Worm (Caenorhabditis elegans) whole organism, L4 larva: ENCODE data around the gene natc-1.

ENCODE experiments used
- D1046.2 ChIP-seq: fragments of 200-800 bp; sonication (Bioruptor generic); IDR thresholded peaks from 2 replicates; pipeline ENCODE4 v1.3.6; 2022; ENCODE audit warnings: missing genetic modification characterization, missing compliant biosample characterization
- F10B5.3 ChIP-seq: sonication (generic microtip); optimal IDR thresholded peaks from 2 replicates; lab custom pipeline; 2016; ENCODE audit warnings: mild to moderate bottlenecking, missing genetic modification characterization, missing compliant biosample characterization
- R02D3.7 ChIP-seq: fragments of 150-350 bp; sonication (generic microtip); optimal IDR thresholded peaks from 3 replicates; lab custom pipeline; 2014; ENCODE audit warnings: missing biosample characterization, missing genetic modification characterization
- T20F7.1 ChIP-seq: fragments of 200-800 bp; sonication (Bioruptor generic); optimal IDR thresholded peaks from 2 replicates; lab custom pipeline; 2018; ENCODE audit warnings: mild to moderate bottlenecking, missing genetic modification characterization, missing compliant biosample characterization
- Y105C5A.15 ChIP-seq: fragments of 200-800 bp; sonication (Bioruptor generic); IDR thresholded peaks from 2 replicates; pipeline ENCODE4 v1.3.6; 2022; ENCODE audit warnings: missing genetic modification characterization, missing compliant biosample characterization
- Y48G9A.11 ChIP-seq: fragments of 200-800 bp; sonication (Bioruptor generic); IDR thresholded peaks from 2 replicates; pipeline ENCODE4 v1.3.6; 2022; ENCODE audit warnings: missing genetic modification reagents, missing genetic modification characterization, missing compliant biosample characterization
- ZK337.2 ChIP-seq: fragments of 200-800 bp; sonication (Bioruptor generic); IDR thresholded peaks from 2 replicates; pipeline ENCODE4 v1.3.6; 2022; ENCODE audit warnings: missing genetic modification reagents, missing genetic modification characterization, missing compliant biosample characterization
- ZK546.5 ChIP-seq, 2 experiments: sonication (generic microtip); optimal IDR thresholded peaks; 2 replicates each; lab custom pipeline; 2017; ENCODE audit warnings: missing biosample characterization in 2 of 2, missing genetic modification characterization in 2 of 2
- aly-2 ChIP-seq: sonication (generic microtip); optimal IDR thresholded peaks from 2 replicates; lab custom pipeline; 2018; ENCODE audit warnings: missing biosample characterization, missing genetic modification characterization
- ceh-28 ChIP-seq: fragments of 150-350 bp; optimal IDR thresholded peaks from 2 replicates; lab custom pipeline; 2014; ENCODE audit warnings: missing biosample characterization, missing genetic modification reagents, missing genetic modification characterization
- ceh-32 ChIP-seq: sonication (generic microtip); optimal IDR thresholded peaks from 2 replicates; lab custom pipeline; 2016; ENCODE audit warnings: mild to moderate bottlenecking, missing genetic modification characterization, missing compliant biosample characterization; ENCODE audit not compliant: poor library complexity
- ceh-82 ChIP-seq: sonication (generic microtip); optimal IDR thresholded peaks from 2 replicates; lab custom pipeline; 2017; ENCODE audit warnings: missing biosample characterization, missing genetic modification characterization
- cey-2 ChIP-seq: sonication (generic microtip); optimal IDR thresholded peaks from 3 replicates; lab custom pipeline; 2017; ENCODE audit warnings: missing genetic modification characterization, mild to moderate bottlenecking, missing compliant biosample characterization, antibody characterized with exemption, borderline replicate concordance; ENCODE audit not compliant: insufficient read depth
- ctbp-1 ChIP-seq: fragments of 200-800 bp; sonication (Bioruptor generic); IDR thresholded peaks from 2 replicates; pipeline ENCODE4 v1.3.6; 2022; ENCODE audit warnings: missing genetic modification reagents, missing genetic modification characterization, missing compliant biosample characterization
- daf-12 ChIP-seq: fragments of 150-350 bp; optimal IDR thresholded peaks from 2 replicates; lab custom pipeline; 2014; ENCODE audit warnings: missing biosample characterization, missing genetic modification reagents, missing genetic modification characterization
- daf-16 ChIP-seq, 3 experiments: sonication (generic microtip); optimal IDR thresholded peaks; 2 replicates each; lab custom pipeline; 2016 to 2017; ENCODE audit warnings: missing genetic modification characterization in 3 of 3, missing genetic modification reagents in 3 of 3, mild to moderate bottlenecking in 2 of 3, missing compliant biosample characterization in 2 of 3, missing biosample characterization in 1 of 3, moderate library complexity in 1 of 3
- dmd-6 ChIP-seq: fragments of 200-800 bp; sonication (Bioruptor generic); IDR thresholded peaks from 2 replicates; pipeline ENCODE4 v1.3.6; 2022; ENCODE audit warnings: missing genetic modification reagents, missing genetic modification characterization, missing compliant biosample characterization
- dmd-9 ChIP-seq: fragments of 200-800 bp; sonication (Bioruptor generic); IDR thresholded peaks from 2 replicates; pipeline ENCODE4 v1.3.6; 2022; ENCODE audit warnings: missing genetic modification reagents, missing genetic modification characterization, missing compliant biosample characterization
- dpl-1 ChIP-seq: fragments of 150-350 bp; optimal IDR thresholded peaks from 2 replicates; lab custom pipeline; 2014; ENCODE audit warnings: missing biosample characterization, missing genetic modification reagents, missing genetic modification characterization
- duxl-1 ChIP-seq: sonication (generic microtip); optimal IDR thresholded peaks from 2 replicates; lab custom pipeline; 2016; ENCODE audit warnings: mild to moderate bottlenecking, missing genetic modification characterization, moderate library complexity, missing compliant biosample characterization; ENCODE audit not compliant: poor library complexity
- dve-1 ChIP-seq: sonication (generic microtip); optimal IDR thresholded peaks from 2 replicates; lab custom pipeline; 2017; ENCODE audit warnings: antibody characterized with exemption, mild to moderate bottlenecking, missing genetic modification characterization, missing compliant biosample characterization; ENCODE audit not compliant: insufficient read depth
- fkh-10 ChIP-seq: fragments of 150-350 bp; optimal IDR thresholded peaks from 2 replicates; lab custom pipeline; 2014; ENCODE audit warnings: missing biosample characterization, missing genetic modification reagents, missing genetic modification characterization
- fos-1 ChIP-seq: fragments of 150-350 bp; optimal IDR thresholded peaks from 2 replicates; lab custom pipeline; 2014; ENCODE audit warnings: missing biosample characterization, missing genetic modification characterization
- hif-1 ChIP-seq, 2 experiments: sonication (generic microtip); optimal IDR thresholded peaks; 2 replicates each; lab custom pipeline; 2016 to 2017; ENCODE audit warnings: missing compliant biosample characterization in 2 of 2, missing genetic modification characterization in 2 of 2, missing genetic modification reagents in 2 of 2, missing genotype in 2 of 2, mild to moderate bottlenecking in 1 of 2
- hlh-11 ChIP-seq: fragments of 200-800 bp; sonication (Bioruptor generic); optimal IDR thresholded peaks from 2 replicates; lab custom pipeline; 2018; ENCODE audit warnings: mild to moderate bottlenecking, missing genetic modification characterization, missing compliant biosample characterization
- hlh-30 ChIP-seq: sonication (generic microtip); optimal IDR thresholded peaks from 2 replicates; lab custom pipeline; 2017; ENCODE audit warnings: antibody characterized with exemption, mild to moderate bottlenecking, missing genetic modification characterization, missing compliant biosample characterization; ENCODE audit not compliant: insufficient read depth
- lim-7 ChIP-seq: fragments of 200-800 bp; sonication (Bioruptor generic); IDR thresholded peaks from 2 replicates; pipeline ENCODE4 v1.3.6; 2022; ENCODE audit warnings: missing genetic modification characterization, missing compliant biosample characterization
- lin-1 ChIP-seq: fragments of 200-800 bp; sonication (Bioruptor generic); IDR thresholded peaks from 2 replicates; pipeline ENCODE4 v1.3.6; 2022; ENCODE audit warnings: missing genetic modification reagents, missing genetic modification characterization, missing compliant biosample characterization
- lin-38 ChIP-seq: fragments of 200-800 bp; sonication (Bioruptor generic); IDR thresholded peaks from 2 replicates; pipeline ENCODE4 v1.3.6; 2022; ENCODE audit warnings: missing genetic modification reagents, missing genetic modification characterization, missing compliant biosample characterization
- lin-39 ChIP-seq: fragments of 150-350 bp; optimal IDR thresholded peaks from 2 replicates; lab custom pipeline; 2014; ENCODE audit warnings: missing biosample characterization, missing genetic modification reagents, missing genetic modification characterization
- lir-3 ChIP-seq: sonication (generic microtip); optimal IDR thresholded peaks from 2 replicates; lab custom pipeline; 2016; ENCODE audit warnings: mild to moderate bottlenecking, missing genetic modification characterization, missing compliant biosample characterization
- madf-5 ChIP-seq, 2 experiments: fragments of 200-800 bp; sonication (Bioruptor generic); IDR thresholded peaks; 2 replicates each; pipeline ENCODE4 v1.3.6; 2022; ENCODE audit warnings: missing compliant biosample characterization in 2 of 2, missing genetic modification characterization in 2 of 2
- mdt-29 ChIP-seq: fragments of 200-800 bp; sonication (Bioruptor generic); IDR thresholded peaks from 2 replicates; pipeline ENCODE4 v1.3.6; 2022; ENCODE audit warnings: missing genetic modification reagents, missing genetic modification characterization, missing compliant biosample characterization
- mes-2 ChIP-seq: sonication (generic microtip); optimal IDR thresholded peaks from 2 replicates; lab custom pipeline; 2016; ENCODE audit warnings: missing genotype, mild to moderate bottlenecking, missing genetic modification characterization, missing compliant biosample characterization; ENCODE audit not compliant: poor library complexity, severe bottlenecking
- mxl-2 ChIP-seq: fragments of 200-800 bp; sonication (Bioruptor generic); conservative IDR thresholded peaks from 2 replicates; pipeline ENCODE4 v1.3.6; 2022; ENCODE audit warnings: missing genetic modification reagents, missing genetic modification characterization, missing compliant biosample characterization
- nhr-25 ChIP-seq: sonication (generic microtip); optimal IDR thresholded peaks from 2 replicates; lab custom pipeline; 2017; ENCODE audit warnings: missing genetic modification characterization, mild to moderate bottlenecking, missing compliant biosample characterization, antibody characterized with exemption, moderate library complexity, borderline replicate concordance; ENCODE audit not compliant: insufficient read depth
- nhr-41 ChIP-seq: fragments of 200-800 bp; sonication (Bioruptor generic); IDR thresholded peaks from 2 replicates; pipeline ENCODE4 v1.3.6; 2022; ENCODE audit warnings: missing genetic modification reagents, missing genetic modification characterization, missing compliant biosample characterization
- nhr-6 ChIP-seq: fragments of 150-350 bp; optimal IDR thresholded peaks from 2 replicates; lab custom pipeline; 2014; ENCODE audit warnings: missing biosample characterization, missing genetic modification characterization
- nhr-77 ChIP-seq: fragments of 150-350 bp; optimal IDR thresholded peaks from 2 replicates; lab custom pipeline; 2014; ENCODE audit warnings: missing biosample characterization, missing genetic modification characterization
- pha-4 ChIP-seq, 2 experiments: fragments of 150-350 bp in 1 of 2; fragments of 200-800 bp in 1 of 2; sonication (Bioruptor generic) in 1 of 2; IDR thresholded peaks in 1 of 2; optimal IDR thresholded peaks in 1 of 2; 2 replicates each; pipeline versions ENCODE4 v1.3.6 to Lab custom; 2014 to 2022; ENCODE audit warnings: missing genetic modification characterization in 2 of 2, missing genetic modification reagents in 2 of 2, missing biosample characterization in 1 of 2, missing compliant biosample characterization in 1 of 2
- pqm-1 ChIP-seq: sonication (generic microtip); optimal IDR thresholded peaks from 2 replicates; lab custom pipeline; 2017; ENCODE audit warnings: missing biosample characterization, missing genetic modification characterization
- rbr-2 ChIP-seq: sonication (generic microtip); optimal IDR thresholded peaks from 2 replicates; lab custom pipeline; 2016; ENCODE audit warnings: missing genotype, missing genetic modification characterization, missing compliant biosample characterization
- skn-1 ChIP-seq: fragments of 150-350 bp; optimal IDR thresholded peaks from 2 replicates; lab custom pipeline; 2014; ENCODE audit warnings: missing biosample characterization, missing genetic modification characterization
- snpc-1.2 ChIP-seq: fragments of 200-800 bp; sonication (Bioruptor generic); IDR thresholded peaks from 2 replicates; pipeline ENCODE4 v1.3.6; 2022; ENCODE audit warnings: missing genetic modification reagents, missing genetic modification characterization, missing compliant biosample characterization
- unc-62 ChIP-seq, 3 experiments: fragments of 150-350 bp in 1 of 3; sonication (generic microtip); optimal IDR thresholded peaks in 2 of 3; peaks in 1 of 3; 1 replicate in 1 of 3; 2 replicates in 2 of 3; lab custom pipeline; 2014 to 2017; ENCODE audit warnings: missing biosample characterization in 3 of 3, missing genetic modification characterization in 3 of 3, missing genetic modification reagents in 3 of 3, missing genotype in 1 of 3
- zfp-2 ChIP-seq: sonication (generic microtip); optimal IDR thresholded peaks from 2 replicates; lab custom pipeline; 2016; ENCODE audit warnings: mild to moderate bottlenecking, missing genetic modification characterization, missing compliant biosample characterization
- zip-11 ChIP-seq: fragments of 200-800 bp; sonication (Bioruptor generic); IDR thresholded peaks from 2 replicates; pipeline ENCODE4 v1.3.6; 2022; ENCODE audit warnings: missing genetic modification characterization, missing compliant biosample characterization

natc-1 gene

DNA sequence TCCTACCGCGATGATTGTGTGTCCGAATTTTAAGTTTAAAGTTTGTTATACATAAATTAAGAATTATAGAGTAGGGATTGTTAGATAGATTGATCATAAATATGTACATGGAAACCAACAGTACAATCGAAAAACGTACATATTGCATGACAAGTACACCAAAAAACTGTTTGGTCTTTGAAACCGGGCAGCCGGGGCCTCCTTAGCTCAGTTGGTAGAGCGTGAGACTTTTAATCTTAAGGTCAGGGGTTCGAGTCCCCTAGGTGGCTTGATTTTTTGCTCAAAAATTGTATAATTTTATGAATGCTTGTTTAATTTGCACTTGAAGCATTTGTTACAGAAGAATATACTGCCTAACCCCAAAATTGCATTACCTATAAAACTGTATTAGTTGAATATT is 32.9 kb downstream of the natc-1 start (continued):
- TF ChIP-seq daf-12 (tag; lab: Kevin White, UChicago): no peak
- no peak for TF ChIP-seq ceh-82 (tag; lab: Kevin White, UChicago)
- TF ChIP-seq ceh-28 (tag; lab: Kevin White, UChicago): no peak
- TF ChIP-seq dve-1 (tag; lab: Kevin White, UChicago): no peak
- no peak for TF ChIP-seq skn-1
- no peak for TF ChIP-seq mxl-2 (GFP tag; lab: Robert Waterston, UW)
- no peak for TF ChIP-seq lin-39 (tag; lab: Kevin White, UChicago)
- TF ChIP-seq unc-62 (GFP tag; optimal IDR thresholded peaks at IDR 0.05 in 1 of 2; lab: Kevin White, UChicago): no peak
- TF ChIP-seq unc-62 (tag; optimal IDR thresholded peaks at IDR 0.05; lab: Kevin White, UChicago): no peak
- no peak for TF ChIP-seq cey-2 (tag; lab: Kevin White, UChicago)
- TF ChIP-seq aly-2 (tag; lab: Kevin White, UChicago): no peak
- TF ChIP-seq ZK546.5 (tag; optimal IDR thresholded peaks at IDR 0.05; lab: Kevin White, UChicago): no peak
- TF ChIP-seq dmd-9: no peak
- peak; percentile 75 for TF ChIP-seq lim-7 (GFP tag; lab: Robert Waterston, UW)
- TF ChIP-seq ZK337.2 (GFP tag; lab: Robert Waterston, UW): no peak
- no peak for TF ChIP-seq nhr-77 (tag; lab: Kevin White, UChicago)
- TF ChIP-seq hif-1 (tag; optimal IDR thresholded peaks at IDR 0.05; lab: Kevin White, UChicago): no peak
- no peak for TF ChIP-seq ctbp-1 (GFP tag; lab: Robert Waterston, UW)
- TF ChIP-seq mes-2 (tag; lab: Kevin White, UChicago): no peak
- peak; percentile 48 for TF ChIP-seq lin-38 (GFP tag; lab: Robert Waterston, UW)
- no peak for TF ChIP-seq nhr-25 (tag; lab: Kevin White, UChicago)
- TF ChIP-seq lir-3 (tag; lab: Kevin White, UChicago): no peak
- no peak for TF ChIP-seq T20F7.1 (GFP tag; lab: Kevin White, UChicago)
- TF ChIP-seq zip-11 (GFP tag; lab: Robert Waterston, UW): no peak
- peak; percentile 20; the same call in 1 of the 2 replicates for TF ChIP-seq mdt-29 (GFP tag; lab: Robert Waterston, UW)
- TF ChIP-seq fos-1 (tag; lab: Kevin White, UChicago): no peak
- TF ChIP-seq pqm-1 (tag; lab: Kevin White, UChicago): no peak
- TF ChIP-seq D1046.2 (GFP tag; lab: Robert Waterston, UW): 0 out of 2 replicates have a peak, but pooled peaks have one; percentile 55
- no peak for TF ChIP-seq rbr-2 (tag; lab: Kevin White, UChicago)
- no peak for TF ChIP-seq ceh-32
- peak in 1 of 2 experiments; percentile 28; a peak in 1 of 4 replicates for TF ChIP-seq madf-5 (GFP tag; IDR thresholded peaks at IDR 0.05; lab: Robert Waterston, UW)
- no peak for TF ChIP-seq dpl-1
- peak; percentile 35; the same call in 1 of the 2 replicates for TF ChIP-seq snpc-1.2
- TF ChIP-seq lin-1 (GFP tag; lab: Robert Waterston, UW): no peak
- TF ChIP-seq, all 104 proteins: peak for 14

DNA sequence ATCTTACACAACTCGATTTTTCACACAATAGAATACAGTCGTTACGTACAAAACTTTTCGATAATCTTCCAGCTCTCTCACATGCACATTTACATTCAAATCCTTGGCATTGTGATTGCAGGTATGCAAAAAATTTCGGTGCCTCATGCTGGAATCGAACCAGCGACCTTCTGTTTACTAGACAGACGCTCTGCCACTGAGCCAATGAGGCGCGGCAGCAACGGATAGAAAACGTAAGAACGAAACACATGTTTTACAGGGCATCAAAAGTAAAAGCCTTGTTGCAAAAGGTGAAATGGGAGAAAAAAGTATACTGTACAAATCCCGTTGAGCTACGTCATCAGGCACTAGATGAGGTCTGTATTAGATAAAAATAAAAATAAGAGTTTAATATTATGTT is 33.8 kb downstream of the natc-1 start:
- TF ChIP-seq R02D3.7: no peak
- TF ChIP-seq rbr-2 (tag; lab: Kevin White, UChicago): no peak
- TF ChIP-seq mxl-2 (GFP tag; lab: Robert Waterston, UW): no peak
- peak; percentile 69 for TF ChIP-seq lim-7 (GFP tag; lab: Robert Waterston, UW)
- TF ChIP-seq duxl-1 (tag; lab: Kevin White, UChicago): no peak
- TF ChIP-seq F10B5.3: no peak
- TF ChIP-seq Y105C5A.15: 0 out of 2 replicates have a peak, but pooled peaks have one; percentile 10
- peak; percentile 11 for TF ChIP-seq hlh-11 (tag; lab: Kevin White, UChicago)
- peak; percentile 27; the same call in 1 of the 2 replicates for TF ChIP-seq Y48G9A.11 (GFP tag; lab: Robert Waterston, UW)
- no peak for TF ChIP-seq T20F7.1 (GFP tag; lab: Kevin White, UChicago)
- no peak for TF ChIP-seq hlh-30
- TF ChIP-seq dmd-6 (GFP tag; lab: Robert Waterston, UW): peak; percentile 34; the same call in 1 of the 2 replicates
- peak; percentile 72 for TF ChIP-seq ctbp-1 (GFP tag; lab: Robert Waterston, UW)
- no peak for TF ChIP-seq zfp-2 (tag; lab: Kevin White, UChicago)
- TF ChIP-seq nhr-6: no peak
- TF ChIP-seq nhr-41 (GFP tag; lab: Robert Waterston, UW): peak; percentile 50; the same call in 1 of the 2 replicates
- TF ChIP-seq fkh-10 (GFP tag; lab: Kevin White, UChicago): no peak
- TF ChIP-seq daf-16 (GFP tag; optimal IDR thresholded peaks at IDR 0.05; lab: Kevin White, UChicago): peak in 1 of 2 experiments; percentile 55
- TF ChIP-seq daf-16 (tag; optimal IDR thresholded peaks at IDR 0.05; lab: Kevin White, UChicago): peak; percentile 66
- TF ChIP-seq pha-4 (GFP tag; IDR thresholded peaks at IDR 0.05; lab: Robert Waterston, UW): peak; percentile 65
- TF ChIP-seq pha-4 (tag; optimal IDR thresholded peaks at IDR 0.05; lab: Kevin White, UChicago): no peak
